Fruit fly (Drosophila melanogaster) whole organism, wandering third instar larva: Measurements from ENCODE around the gene nes.

Experiments
- CG32264 ChIP-seq: fragments of 200-800 bp; sonication (Bioruptor generic); optimal IDR thresholded peaks from 2 replicates; lab custom pipeline; 2016; ENCODE audit warnings: missing biosample characterization, missing genetic modification characterization
- CG9705 ChIP-seq: fragments of 200-800 bp; sonication (Bioruptor generic); optimal IDR thresholded peaks from 2 replicates; lab custom pipeline; 2018; ENCODE audit warnings: missing biosample characterization, mild to moderate bottlenecking, missing genetic modification characterization
- CrebA ChIP-seq: fragments of 200-800 bp; sonication (Bioruptor generic); optimal IDR thresholded peaks from 2 replicates; lab custom pipeline; 2016; ENCODE audit warnings: missing biosample characterization, mild to moderate bottlenecking, missing genetic modification characterization, borderline replicate concordance
- Dfd ChIP-seq: fragments of >200 bp; optimal IDR thresholded peaks from 2 replicates; lab custom pipeline; 2017; ENCODE audit warnings: missing biosample characterization, missing genetic modification characterization
- Hnf4 ChIP-seq: fragments of 200-800 bp; sonication (Bioruptor generic); optimal IDR thresholded peaks from 2 replicates; lab custom pipeline; 2016; ENCODE audit warnings: missing biosample characterization, mild to moderate bottlenecking, missing genetic modification characterization
- Hr83 ChIP-seq: fragments of 200-300 bp; sonication (Bioruptor generic); optimal IDR thresholded peaks from 2 replicates; lab custom pipeline; 2016; ENCODE audit warnings: missing biosample characterization, mild to moderate bottlenecking, missing genetic modification characterization, moderate library complexity; ENCODE audit not compliant: poor library complexity, severe bottlenecking
- Jra ChIP-seq: sonication (Bioruptor generic); optimal IDR thresholded peaks from 2 replicates; lab custom pipeline; 2016; ENCODE audit warnings: missing biosample characterization, missing genetic modification characterization
- Mio ChIP-seq: sonication (Bioruptor generic); optimal IDR thresholded peaks from 2 replicates; lab custom pipeline; 2016; ENCODE audit warnings: missing biosample characterization, missing genetic modification characterization
- Myc ChIP-seq: fragments of >200 bp; optimal IDR thresholded peaks from 2 replicates; lab custom pipeline; 2017
- Rel ChIP-seq, 2 experiments: fragments of 200-800 bp; sonication (Bioruptor generic) in 1 of 2; optimal IDR thresholded peaks; 2 replicates in 1 of 2; 3 replicates in 1 of 2; lab custom pipeline; 2016 to 2019; ENCODE audit warnings: mild to moderate bottlenecking in 2 of 2, missing biosample characterization in 2 of 2, missing genetic modification characterization in 2 of 2, moderate library complexity in 1 of 2
- br ChIP-seq: fragments of 200-800 bp; sonication (Bioruptor generic); optimal IDR thresholded peaks from 2 replicates; lab custom pipeline; 2016; ENCODE audit warnings: missing biosample characterization, missing genetic modification characterization
- dl ChIP-seq, 2 experiments: fragments of 175-275, 200-275 bp in 1 of 2; fragments of 200-275 bp in 1 of 2; sonication (Bioruptor generic); optimal IDR thresholded peaks; lab custom pipeline; 2018; ENCODE audit warnings: mild to moderate bottlenecking in 2 of 2, missing biosample characterization in 2 of 2, missing genetic modification characterization in 2 of 2, moderate library complexity in 2 of 2; ENCODE audit not compliant: partially characterized antibody in 2 of 2, insufficient read depth in 1 of 2
- dsf ChIP-seq: sonication (Bioruptor generic); optimal IDR thresholded peaks from 2 replicates; lab custom pipeline; 2016; ENCODE audit warnings: missing biosample characterization, missing genetic modification characterization, borderline replicate concordance
- ey ChIP-seq: fragments of 200-800 bp; sonication (Bioruptor generic); optimal IDR thresholded peaks from 2 replicates; lab custom pipeline; 2016; ENCODE audit warnings: missing biosample characterization, missing genetic modification characterization
- foxo ChIP-seq, 2 experiments: fragments of 200-800 bp; sonication (Bioruptor generic); optimal IDR thresholded peaks; 2 replicates in 1 of 2; 3 replicates in 1 of 2; lab custom pipeline; 2016 to 2017; ENCODE audit warnings: missing biosample characterization in 2 of 2, missing genetic modification characterization in 2 of 2
- h ChIP-seq: fragments of 200-800 bp; sonication (Bioruptor generic); optimal IDR thresholded peaks from 3 replicates; lab custom pipeline; 2016; ENCODE audit warnings: missing biosample characterization, mild to moderate bottlenecking, missing genetic modification characterization
- pan ChIP-seq: fragments of >200 bp; optimal IDR thresholded peaks from 2 replicates; lab custom pipeline; 2017
- psq ChIP-seq: fragments of 200-800 bp; sonication (Bioruptor generic); optimal IDR thresholded peaks from 3 replicates; lab custom pipeline; 2017; ENCODE audit warnings: missing biosample characterization, mild to moderate bottlenecking, missing genetic modification characterization, moderate library complexity
- rgr ChIP-seq: fragments of 200-800 bp; sonication (Bioruptor generic); optimal IDR thresholded peaks from 3 replicates; lab custom pipeline; 2016; ENCODE audit warnings: missing biosample characterization, mild to moderate bottlenecking, missing genetic modification characterization

Gene nes

DNA sequence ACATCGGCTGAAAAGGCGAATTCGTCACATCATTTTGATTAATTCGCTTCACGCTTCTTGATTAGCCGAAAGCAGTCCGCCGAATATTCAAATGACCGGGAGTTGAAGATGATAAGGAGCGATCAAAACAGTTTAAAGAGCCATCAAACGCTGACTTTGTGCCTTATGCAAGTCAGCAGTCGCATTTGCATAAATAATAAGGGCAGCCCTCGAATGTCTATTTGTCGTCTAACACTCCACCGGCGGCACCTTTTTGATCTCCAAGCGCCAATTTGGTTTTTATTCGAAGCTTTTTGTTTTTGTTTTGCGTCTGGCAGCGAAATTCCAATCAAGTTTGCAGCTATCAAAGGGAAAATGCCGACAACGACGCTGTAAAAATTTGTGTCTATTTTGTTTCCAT is 34.8 kb downstream of the nes start:
- TF ChIP-seq CrebA (GFP tag; lab: Kevin White, UChicago), result no peak

- TF ChIP-seq psq (GFP tag; lab: Kevin White, UChicago) (no peak), ey (no peak)
Observed at dm6 chr3L:19221455-19221854, 39.0 kb downstream of the nes start.

- TF ChIP-seq br (no peak), Dfd (GFP tag; lab: Kevin White, UChicago) (no peak), dsf (GFP tag; lab: Kevin White, UChicago) (no peak), dl (GFP tag; optimal IDR thresholded peaks at IDR 0.05; lab: Kevin White, UChicago; ENCODE audit: insufficient read depth in 1 of 2, partially characterized antibody in 2 of 2) (no peak), foxo (GFP tag; optimal IDR thresholded peaks at IDR 0.05; lab: Kevin White, UChicago) (no peak), Jra (GFP tag; lab: Kevin White, UChicago) (no peak), h (GFP tag; lab: Kevin White, UChicago) (no peak), Myc (lab: Kevin White, UChicago) (no peak), rgr (no peak), CG32264 (no peak), Rel (GFP tag; optimal IDR thresholded peaks at IDR 0.05; lab: Kevin White, UChicago) (no peak), Rel (tag; optimal IDR thresholded peaks at IDR 0.05; lab: Kevin White, UChicago) (no peak), pan (lab: Kevin White, UChicago) (no peak), Hr83 (GFP tag; lab: Kevin White, UChicago) (no peak), CG9705 (GFP tag; lab: Kevin White, UChicago) (no peak), CrebA (GFP tag; lab: Kevin White, UChicago) (no peak), Hnf4 (GFP tag; lab: Kevin White, UChicago) (no peak), Mio (GFP tag; lab: Kevin White, UChicago) (no peak)
- TF ChIP-seq, all 38 proteins: peak for 0
Observed at dm6 chr3L:19216377-19216776, 44.1 kb downstream of the nes start.

- no peak for TF ChIP-seq Jra (GFP tag; lab: Kevin White, UChicago)
Observed at dm6 chr3L:19214223-19214622, 46.3 kb downstream of the nes start.
